Fruit fly (Drosophila melanogaster) whole organism, embryonic: ENCODE data around the gene NK7.1.

Source experiments
- BEAF-32 ChIP-seq: fragments of 200-800 bp; sonication (Bioruptor generic); optimal IDR thresholded peaks from 3 replicates; lab custom pipeline; 2017; ENCODE audit warnings: missing biosample characterization, missing genetic modification characterization, mild to moderate bottlenecking, moderate library complexity, missing genetic modification reagents
- CG10209 ChIP-seq: fragments of 200-800 bp; sonication (Bioruptor generic); optimal IDR thresholded peaks from 3 replicates; lab custom pipeline; 2017; ENCODE audit warnings: missing biosample characterization, mild to moderate bottlenecking, missing genetic modification characterization, missing genetic modification reagents
- CG10431 ChIP-seq: fragments of 200-800 bp; sonication (Bioruptor generic); optimal IDR thresholded peaks from 3 replicates; lab custom pipeline; 2018; ENCODE audit warnings: missing biosample characterization, mild to moderate bottlenecking, missing genetic modification characterization
- CG10979 ChIP-seq: fragments of 200-800 bp; sonication (Bioruptor generic); optimal IDR thresholded peaks from 2 replicates; lab custom pipeline; 2018; ENCODE audit warnings: missing biosample characterization, mild to moderate bottlenecking, missing genetic modification characterization, moderate library complexity
- CG11085 ChIP-seq: fragments of 200-800 bp; sonication (Bioruptor generic); IDR thresholded peaks from 2 replicates; pipeline ENCODE4 v1.3.6; 2022; ENCODE audit warnings: missing biosample characterization, missing genetic modification characterization
- CG11504 ChIP-seq: fragments of 200-800 bp; sonication (Bioruptor generic); optimal IDR thresholded peaks from 3 replicates; lab custom pipeline; 2019; ENCODE audit warnings: missing biosample characterization, mild to moderate bottlenecking, missing genetic modification characterization, moderate library complexity
- CG12104 ChIP-seq: fragments of 200-800 bp; sonication (Bioruptor generic); optimal IDR thresholded peaks from 3 replicates; lab custom pipeline; 2016; ENCODE audit warnings: missing biosample characterization, missing genetic modification characterization
- CG12659 ChIP-seq: fragments of 200-800 bp; sonication (Bioruptor generic); optimal IDR thresholded peaks from 3 replicates; lab custom pipeline; 2017; ENCODE audit warnings: mild to moderate bottlenecking, missing biosample characterization, missing genetic modification reagents, missing genetic modification characterization
- CG14014 ChIP-seq: fragments of 200-800 bp; sonication (Bioruptor generic); IDR thresholded peaks from 2 replicates; pipeline ENCODE4 v1.3.6; 2022; ENCODE audit warnings: missing biosample characterization, missing genetic modification characterization
- CG14710 ChIP-seq: fragments of 200-800 bp; sonication (Bioruptor generic); optimal IDR thresholded peaks from 3 replicates; lab custom pipeline; 2019; ENCODE audit warnings: missing biosample characterization, mild to moderate bottlenecking, missing genetic modification characterization, moderate library complexity
- CG17612 ChIP-seq: fragments of 200-800 bp; sonication (Bioruptor generic); IDR thresholded peaks from 2 replicates; pipeline ENCODE4 v1.3.6; 2022; ENCODE audit warnings: missing biosample characterization, missing genetic modification characterization
- CG17829 ChIP-seq: fragments of 200-800 bp; optimal IDR thresholded peaks from 2 replicates; lab custom pipeline; 2019; ENCODE audit warnings: missing biosample characterization, mild to moderate bottlenecking, missing genetic modification characterization, moderate library complexity
- CG18599 ChIP-seq: fragments of 200-800 bp; sonication (Bioruptor generic); optimal IDR thresholded peaks from 3 replicates; lab custom pipeline; 2017; ENCODE audit warnings: missing biosample characterization, missing genetic modification characterization, mild to moderate bottlenecking, moderate library complexity, missing genetic modification reagents
- CG2889 ChIP-seq: fragments of 200-800 bp; sonication (Bioruptor generic); IDR thresholded peaks from 3 replicates; pipeline ENCODE4 v1.3.6; 2022; ENCODE audit warnings: missing biosample characterization, missing genetic modification characterization
- CG32767 ChIP-seq: fragments of 200-800 bp; sonication (Bioruptor generic); IDR thresholded peaks from 2 replicates; pipeline ENCODE4 v1.3.6; 2022; ENCODE audit warnings: missing biosample characterization, missing genetic modification characterization
- CG33213 ChIP-seq: fragments of 200-800 bp; sonication (Bioruptor generic); optimal IDR thresholded peaks from 3 replicates; lab custom pipeline; 2016; ENCODE audit warnings: missing biosample characterization, missing genetic modification characterization
- CG3995 ChIP-seq: fragments of 200-800 bp; sonication (Bioruptor generic); optimal IDR thresholded peaks from 3 replicates; lab custom pipeline; 2016; ENCODE audit warnings: missing biosample characterization, missing genetic modification characterization
- CG7963 ChIP-seq: fragments of 200-800 bp; sonication (Bioruptor generic); IDR thresholded peaks from 3 replicates; pipeline ENCODE4 v1.3.6; 2022; ENCODE audit warnings: missing biosample characterization, missing genetic modification characterization; ENCODE audit not compliant: partially characterized antibody
- CG8290 ChIP-seq, 3 experiments: fragments of 200-800 bp; sonication (Bioruptor generic); optimal IDR thresholded peaks; 2 replicates each; lab custom pipeline; 2016 to 2019; ENCODE audit warnings: missing biosample characterization in 3 of 3, missing genetic modification characterization in 3 of 3, mild to moderate bottlenecking in 2 of 3, moderate library complexity in 1 of 3
- CG9609 ChIP-seq: fragments of 200-800 bp; sonication (Bioruptor generic); optimal IDR thresholded peaks from 3 replicates; lab custom pipeline; 2016; ENCODE audit warnings: missing biosample characterization, missing genetic modification characterization
- CkIIα-i1 ChIP-seq: fragments of 200-800 bp; sonication (Bioruptor generic); IDR thresholded peaks from 2 replicates; pipeline ENCODE4 v1.3.6; 2022; ENCODE audit warnings: missing biosample characterization, missing genetic modification characterization
- D ChIP-seq, 2 experiments: fragments of 200-800 bp in 1 of 2; fragments of >200 bp in 1 of 2; sonication (Bioruptor generic) in 1 of 2; optimal IDR thresholded peaks; 2 replicates in 1 of 2; 3 replicates in 1 of 2; lab custom pipeline; 2017; ENCODE audit warnings: mild to moderate bottlenecking in 1 of 2, missing biosample characterization in 1 of 2, missing genetic modification characterization in 1 of 2, missing genetic modification reagents in 1 of 2
- Dip2 ChIP-seq: fragments of 200-800 bp; sonication (Bioruptor generic); IDR thresholded peaks from 2 replicates; pipeline ENCODE4 v1.3.6; 2022; ENCODE audit warnings: missing biosample characterization, missing genetic modification characterization
- Dp ChIP-seq: fragments of 200-800 bp; sonication (Bioruptor generic); optimal IDR thresholded peaks from 2 replicates; lab custom pipeline; 2018; ENCODE audit warnings: missing biosample characterization, mild to moderate bottlenecking, missing genetic modification characterization, moderate library complexity
- HLHmδ ChIP-seq: fragments of 200-800 bp; sonication (Bioruptor generic); optimal IDR thresholded peaks from 2 replicates; lab custom pipeline; 2018; ENCODE audit warnings: missing biosample characterization, mild to moderate bottlenecking, missing genetic modification characterization, moderate library complexity
- Max ChIP-seq: fragments of 200-800 bp; sonication (Bioruptor generic); optimal IDR thresholded peaks from 2 replicates; lab custom pipeline; 2016; ENCODE audit warnings: missing biosample characterization, mild to moderate bottlenecking, missing genetic modification characterization
- Med ChIP-seq: fragments of 200-800 bp; sonication (Bioruptor generic); peaks from one replicate; lab custom pipeline; 2016; ENCODE audit warnings: missing biosample characterization, missing genetic modification characterization, mild to moderate bottlenecking, inconsistent platforms, moderate library complexity
- NFAT ChIP-seq: fragments of 200-800 bp; sonication (Bioruptor generic); IDR thresholded peaks from 2 replicates; pipeline ENCODE4 v1.3.6; 2022; ENCODE audit warnings: missing biosample characterization, missing genetic modification characterization
- PHDP ChIP-seq: fragments of 200-800 bp; sonication (Bioruptor generic); optimal IDR thresholded peaks from 3 replicates; lab custom pipeline; 2018; ENCODE audit warnings: missing biosample characterization, mild to moderate bottlenecking, missing genetic modification characterization, moderate library complexity
- Xbp1 ChIP-seq: fragments of 200-800 bp; sonication (Bioruptor generic); optimal IDR thresholded peaks from 3 replicates; lab custom pipeline; 2016; ENCODE audit warnings: missing biosample characterization, mild to moderate bottlenecking, missing genetic modification characterization
- abd-A ChIP-seq: fragments of 200-800 bp; sonication (Bioruptor generic); optimal IDR thresholded peaks from 3 replicates; lab custom pipeline; 2019; ENCODE audit warnings: missing biosample characterization, mild to moderate bottlenecking, missing genetic modification characterization, moderate library complexity
- az2 ChIP-seq: fragments of 200-800 bp; sonication (Bioruptor generic); optimal IDR thresholded peaks from 3 replicates; lab custom pipeline; 2016; ENCODE audit warnings: missing biosample characterization, missing genetic modification characterization
- cato ChIP-seq: fragments of 200-800 bp; sonication (Bioruptor generic); optimal IDR thresholded peaks from 2 replicates; lab custom pipeline; 2016; ENCODE audit warnings: missing biosample characterization, missing genetic modification characterization, borderline replicate concordance
- chm ChIP-seq: fragments of 200-800 bp; sonication (Bioruptor generic); IDR thresholded peaks from 2 replicates; pipeline ENCODE4 v1.3.6; 2022; ENCODE audit warnings: missing biosample characterization, missing genetic modification characterization
- croc ChIP-seq: fragments of 200-800 bp; sonication (Bioruptor generic); conservative IDR thresholded peaks from 3 replicates; pipeline ENCODE4 v1.3.6; 2022; ENCODE audit warnings: missing biosample characterization, missing genetic modification characterization
- danr ChIP-seq: fragments of 200-800 bp; sonication (Bioruptor generic); IDR thresholded peaks from 2 replicates; pipeline ENCODE4 v1.3.6; 2022; ENCODE audit warnings: missing biosample characterization, missing genetic modification characterization
- eyg ChIP-seq: fragments of 200-800 bp; sonication (Bioruptor generic); optimal IDR thresholded peaks from 3 replicates; lab custom pipeline; 2016; ENCODE audit warnings: missing biosample characterization, missing genetic modification characterization
- fd64A ChIP-seq: fragments of 200-800 bp; sonication (Bioruptor generic); optimal IDR thresholded peaks from 3 replicates; lab custom pipeline; 2018; ENCODE audit warnings: missing biosample characterization, mild to moderate bottlenecking, missing genetic modification characterization
- fru ChIP-seq: fragments of >200 bp; optimal IDR thresholded peaks from 2 replicates; lab custom pipeline; 2017
- gsb-n ChIP-seq: fragments of 200-800 bp; sonication (Bioruptor generic); optimal IDR thresholded peaks from 3 replicates; lab custom pipeline; 2018; ENCODE audit warnings: missing biosample characterization, mild to moderate bottlenecking, missing genetic modification characterization
- hbn ChIP-seq: fragments of 200-800 bp; sonication (Bioruptor generic); IDR thresholded peaks from 2 replicates; pipeline ENCODE4 v1.3.6; 2022; ENCODE audit warnings: missing biosample characterization, missing genetic modification characterization; ENCODE audit not compliant: partially characterized antibody
- ind ChIP-seq: fragments of 200-800 bp; sonication (Bioruptor generic); optimal IDR thresholded peaks from 3 replicates; lab custom pipeline; 2016; ENCODE audit warnings: missing biosample characterization, missing genetic modification characterization
- klu ChIP-seq: fragments of 200-800 bp; sonication (Bioruptor generic); IDR thresholded peaks from 2 replicates; pipeline ENCODE4 v1.3.6; 2022; ENCODE audit warnings: missing biosample characterization, missing genetic modification characterization
- odd ChIP-seq: fragments of 200-800 bp; sonication (Bioruptor generic); optimal IDR thresholded peaks from 2 replicates; lab custom pipeline; 2017; ENCODE audit warnings: missing biosample characterization, mild to moderate bottlenecking, missing genetic modification characterization
- pros ChIP-seq: fragments of 200-800 bp; sonication (Bioruptor generic); optimal IDR thresholded peaks from 3 replicates; lab custom pipeline; 2019; ENCODE audit warnings: missing biosample characterization, mild to moderate bottlenecking, missing genetic modification characterization, moderate library complexity
- repo ChIP-seq: fragments of 200-800 bp; sonication (Bioruptor generic); optimal IDR thresholded peaks from 2 replicates; lab custom pipeline; 2016; ENCODE audit warnings: missing biosample characterization, missing genetic modification characterization
- shn ChIP-seq: fragments of 200-800 bp; sonication (Bioruptor generic); optimal IDR thresholded peaks from 3 replicates; lab custom pipeline; 2016; ENCODE audit warnings: missing biosample characterization, missing genetic modification characterization
- slbo ChIP-seq: fragments of 200-800 bp; sonication (Bioruptor generic); IDR thresholded peaks from 2 replicates; pipeline ENCODE4 v1.3.6; 2022; ENCODE audit warnings: missing biosample characterization, missing genetic modification characterization

Gene NK7.1

DNA sequence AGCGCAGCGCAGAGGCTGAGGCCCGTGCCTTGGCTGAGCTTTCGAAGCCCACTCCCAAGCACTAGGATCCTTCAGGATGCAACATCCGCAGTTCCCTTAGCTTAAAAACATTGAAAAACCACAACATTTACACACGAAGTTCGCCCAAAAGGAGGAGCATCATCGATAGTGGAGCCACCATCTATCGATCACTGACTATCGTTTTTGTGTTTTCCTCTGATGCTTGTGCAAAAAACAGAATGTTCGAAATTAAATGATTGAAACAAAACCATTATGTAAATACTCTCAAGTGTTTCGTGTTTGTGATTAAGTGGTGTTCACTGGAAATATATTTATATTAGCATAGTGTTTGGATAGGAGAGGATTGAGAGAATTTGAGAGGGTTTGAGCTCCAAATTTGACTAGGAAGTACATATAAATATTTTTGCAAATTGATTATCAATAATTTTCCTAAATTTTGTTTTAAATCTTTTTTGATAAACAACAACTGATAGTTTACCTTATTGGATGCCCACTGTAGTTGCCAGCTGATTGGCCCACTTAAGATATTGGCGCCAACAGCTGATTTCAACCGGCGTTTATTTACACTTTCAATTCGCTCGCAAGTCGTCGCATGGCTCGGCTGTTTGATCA, 45.2 kb downstream of the NK7.1 start, which contains the start of gene spn-B (continued):
- peak; percentile 63 for TF ChIP-seq CG10431 (GFP tag; lab: Kevin White, UChicago)
- peak; percentile 64 for TF ChIP-seq gsb-n
- peak; percentile 70 for TF ChIP-seq odd (GFP tag; lab: Kevin White, UChicago)
- peak; percentile 81 for TF ChIP-seq CG18599 (GFP tag; lab: Kevin White, UChicago)
- TF ChIP-seq D (optimal IDR thresholded peaks at IDR 0.05; lab: Kevin White, UChicago): no peak
- peak; percentile 69 for TF ChIP-seq D (GFP tag; optimal IDR thresholded peaks at IDR 0.05; lab: Kevin White, UChicago)
- peak; percentile 29 for TF ChIP-seq CG3995
- TF ChIP-seq CG14014: peak; percentile 60
- TF ChIP-seq CG12659: peak; percentile 67
- peak; percentile 83 for TF ChIP-seq CG17829 (tag; lab: Kevin White, UChicago)
- peak; percentile 78 for TF ChIP-seq Xbp1 (GFP tag; lab: Kevin White, UChicago)
- peak; percentile 49 for TF ChIP-seq cato (GFP tag; lab: Kevin White, UChicago)
- TF ChIP-seq danr (GFP tag; lab: Robert Waterston, UW): no peak
- peak; percentile 21; the same call in 1 of the 2 replicates for TF ChIP-seq NFAT (GFP tag; lab: Robert Waterston, UW)
- 0 out of 2 replicates have a peak, but pooled peaks have one; percentile 11 for TF ChIP-seq klu (GFP tag; lab: Robert Waterston, UW)
- TF ChIP-seq Med: peak; percentile 95
- peak; percentile 70 for TF ChIP-seq slbo (GFP tag; lab: Robert Waterston, UW)
- TF ChIP-seq repo (GFP tag; lab: Kevin White, UChicago): peak; percentile 48
- TF ChIP-seq fru (lab: Kevin White, UChicago): no peak
- TF ChIP-seq eyg (GFP tag; lab: Kevin White, UChicago): peak; percentile 2
- peak; percentile 74 for TF ChIP-seq Max (GFP tag; lab: Kevin White, UChicago)
- peak; percentile 86 for TF ChIP-seq PHDP (tag; lab: Kevin White, UChicago)
- TF ChIP-seq CG10209 (GFP tag; lab: Kevin White, UChicago): peak; percentile 79
- TF ChIP-seq HLHmδ: no peak
- peak; percentile 13; the same call in 1 of the 2 replicates for TF ChIP-seq CG17612 (GFP tag; lab: Robert Waterston, UW)
- TF ChIP-seq CG32767: peak; percentile 58
- TF ChIP-seq croc (GFP tag; lab: Robert Waterston, UW): peak; percentile 50
- peak; percentile 61 for TF ChIP-seq CG12104
- no peak for TF ChIP-seq CG7963 (GFP tag; lab: Robert Waterston, UW)
- no peak; the same call in 1 of the 2 replicates for TF ChIP-seq hbn (GFP tag; lab: Robert Waterston, UW)
- TF ChIP-seq CG9609 (GFP tag; lab: Kevin White, UChicago): peak; percentile 2
- peak; percentile 66; the same call in 1 of the 2 replicates for TF ChIP-seq chm (GFP tag; lab: Robert Waterston, UW)
- TF ChIP-seq CG8290 (GFP tag; optimal IDR thresholded peaks at IDR 0.05; lab: Kevin White, UChicago): peak; percentile 88
- TF ChIP-seq CG8290 (tag; optimal IDR thresholded peaks at IDR 0.05; lab: Kevin White, UChicago): peak; percentile 38 to 50
- TF ChIP-seq CG33213 (GFP tag; lab: Kevin White, UChicago): peak; percentile 59
- TF ChIP-seq abd-A (tag; lab: Kevin White, UChicago): no peak
- no peak for TF ChIP-seq CkIIα-i1
- TF ChIP-seq fd64A: no peak
- TF ChIP-seq pros (GFP tag; lab: Kevin White, UChicago): peak; percentile 51
- TF ChIP-seq BEAF-32: peak; percentile 48
- TF ChIP-seq CG11085 (GFP tag; lab: Robert Waterston, UW): 0 out of 2 replicates have a peak, but pooled peaks have one; percentile 50
- TF ChIP-seq ind (GFP tag; lab: Kevin White, UChicago): peak; percentile 74
- TF ChIP-seq shn: peak; percentile 39
- TF ChIP-seq CG10979: peak; percentile 80
- no peak for TF ChIP-seq CG2889 (GFP tag; lab: Robert Waterston, UW)
- TF ChIP-seq Dip2: no peak
- TF ChIP-seq CG11504 (tag; lab: Kevin White, UChicago): peak; percentile 79
- TF ChIP-seq Dp (GFP tag; lab: Kevin White, UChicago): peak; percentile 50
- TF ChIP-seq CG14710 (tag; lab: Kevin White, UChicago): peak; percentile 76
- peak; percentile 79 for TF ChIP-seq az2 (GFP tag; lab: Kevin White, UChicago)
